Fruit fly (Drosophila melanogaster): ENCODE measurements around the gene cin.

The cin gene

DNA sequence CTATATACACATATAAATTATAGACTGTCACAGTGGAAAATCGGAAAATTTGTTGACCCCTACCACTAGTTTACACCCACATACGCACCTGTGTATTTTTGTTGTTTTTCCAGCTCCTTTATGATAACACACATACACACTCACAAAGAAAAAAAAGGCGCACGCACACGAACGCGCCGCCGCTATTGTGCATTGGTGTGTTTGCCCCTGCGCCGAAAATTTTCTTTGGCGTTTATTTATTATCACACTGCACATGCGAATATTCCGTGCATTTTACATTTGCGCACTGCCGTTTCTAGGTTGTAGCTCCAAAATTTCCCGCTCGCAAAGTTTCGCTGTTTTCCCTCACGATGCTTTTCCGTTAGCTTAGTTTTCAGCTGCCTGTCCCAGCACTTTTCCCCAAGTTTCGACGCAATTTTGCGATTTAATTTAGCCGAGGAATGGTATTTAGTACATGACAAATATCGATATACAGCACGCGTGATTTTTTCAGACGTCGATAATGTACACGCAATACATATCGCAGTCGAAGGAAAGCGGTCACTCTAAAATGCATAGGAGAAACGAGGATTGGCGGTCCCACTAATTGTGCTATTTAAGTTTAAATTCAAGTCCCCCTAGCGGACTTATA lies 23.7 kb downstream of the cin start, which contains the start of the genes CG3777 and ewg (continued):
- no peak for TF ChIP-seq Chrac-16 (GFP tag; optimal IDR thresholded peaks at IDR 0.05)
- peak; percentile 8; the same call in 1 of the 2 replicates for TF ChIP-seq Adf1 (GFP tag; IDR thresholded peaks at IDR 0.05)
- no peak for TF ChIP-seq Fer1 (GFP tag; optimal IDR thresholded peaks at IDR 0.05)
- no peak for TF ChIP-seq CG17361 (GFP tag; IDR thresholded peaks at IDR 0.05)
- no peak for TF ChIP-seq tin (GFP tag; optimal IDR thresholded peaks at IDR 0.05)
- TF ChIP-seq sima (GFP tag; optimal IDR thresholded peaks at IDR 0.05) = no peak
- no peak for TF ChIP-seq CG2678 (tag; optimal IDR thresholded peaks at IDR 0.05)
- TF ChIP-seq corto (GFP tag; optimal IDR thresholded peaks at IDR 0.05) = no peak
- no peak for TF ChIP-seq jigr1 (GFP tag; IDR thresholded peaks at IDR 0.05)
- TF ChIP-seq Ada2b (GFP tag; IDR thresholded peaks at IDR 0.05) = no peak
- TF ChIP-seq Dbx (GFP tag; IDR thresholded peaks at IDR 0.05) = no peak
- no peak for TF ChIP-seq Dfd (GFP tag; optimal IDR thresholded peaks at IDR 0.05)
- TF ChIP-seq cas (GFP tag; IDR thresholded peaks at IDR 0.05) = no peak
- TF ChIP-seq CG8290 (GFP tag; optimal IDR thresholded peaks at IDR 0.05) = peak; percentile 64
- peak in 1 of 2 experiments; percentile 72 for TF ChIP-seq CG8290 (tag; optimal IDR thresholded peaks at IDR 0.05)
- TF ChIP-seq fu2 (GFP tag; optimal IDR thresholded peaks at IDR 0.05) = no peak
- no peak for TF ChIP-seq slou (GFP tag; optimal IDR thresholded peaks at IDR 0.05)
- peak; percentile 92 for TF ChIP-seq sd (tag; optimal IDR thresholded peaks at IDR 0.05)
- TF ChIP-seq gro (GFP tag; optimal IDR thresholded peaks at IDR 0.05) = peak; percentile 22
- peak; percentile 97 for TF ChIP-seq CG16813 (GFP tag; IDR thresholded peaks at IDR 0.05; ENCODE audit: partially characterized antibody)
- TF ChIP-seq Oaz (GFP tag; IDR thresholded peaks at IDR 0.05) = no peak
- TF ChIP-seq ranshi (GFP tag; IDR thresholded peaks at IDR 0.05) = no peak
- no peak for TF ChIP-seq luna (GFP tag; optimal IDR thresholded peaks at IDR 0.05)
- TF ChIP-seq CG10462 (GFP tag; optimal IDR thresholded peaks at IDR 0.05) = no peak
- peak; percentile 96 for TF ChIP-seq sna (GFP tag; IDR thresholded peaks at IDR 0.05; ENCODE audit: partially characterized antibody)
- TF ChIP-seq CG2712 (tag; optimal IDR thresholded peaks at IDR 0.05) = peak; percentile 30
- peak; percentile 79 for TF ChIP-seq Ets97D (GFP tag; optimal IDR thresholded peaks at IDR 0.05)
- no peak for TF ChIP-seq CG10959 (GFP tag; IDR thresholded peaks at IDR 0.05)
- TF ChIP-seq CG7928 (GFP tag; optimal IDR thresholded peaks at IDR 0.05) = no peak
- no peak for TF ChIP-seq CG4404 (GFP tag; IDR thresholded peaks at IDR 0.05)
- TF ChIP-seq CG17186 (GFP tag; optimal IDR thresholded peaks at IDR 0.05) = peak; percentile 76
- TF ChIP-seq Mes4 (GFP tag; optimal IDR thresholded peaks at IDR 0.05) = no peak
- TF ChIP-seq wdn (GFP tag; IDR thresholded peaks at IDR 0.05) = no peak
- TF ChIP-seq CrebB (tag; optimal IDR thresholded peaks at IDR 0.05) = no peak
- TF ChIP-seq Dek (tag; optimal IDR thresholded peaks at IDR 0.05) = no peak
- no peak for TF ChIP-seq ind (GFP tag; optimal IDR thresholded peaks at IDR 0.05)
- no peak for TF ChIP-seq HLH3B (GFP tag; IDR thresholded peaks at IDR 0.05)
- no peak for TF ChIP-seq CG7271 (tag; optimal IDR thresholded peaks at IDR 0.05)
- TF ChIP-seq TFAM (GFP tag; optimal IDR thresholded peaks at IDR 0.05) = no peak
- TF ChIP-seq CG4820 (GFP tag; optimal IDR thresholded peaks at IDR 0.05) = no peak
- TF ChIP-seq Gug (GFP tag; IDR thresholded peaks at IDR 0.05) = no peak
- no peak for TF ChIP-seq CG11560 (tag; IDR thresholded peaks at IDR 0.05)
- no peak for TF ChIP-seq dmrt11E (tag; optimal IDR thresholded peaks at IDR 0.05)
- no peak for TF ChIP-seq tgo (GFP tag; IDR thresholded peaks at IDR 0.05)
- no peak for TF ChIP-seq CG18476 (GFP tag; optimal IDR thresholded peaks at IDR 0.05)
- TF ChIP-seq NC2β (GFP tag; optimal IDR thresholded peaks at IDR 0.05) = no peak
- TF ChIP-seq CG8359 (GFP tag; optimal IDR thresholded peaks at IDR 0.05; ENCODE audit: borderline replicate concordance) = no peak
- no peak for TF ChIP-seq Aef1 (GFP tag; IDR thresholded peaks at IDR 0.05)
- TF ChIP-seq CG6175 (GFP tag; IDR thresholded peaks at IDR 0.05) = no peak
- TF ChIP-seq Elba2 (GFP tag; optimal IDR thresholded peaks at IDR 0.05) = no peak
- peak; percentile 46 for TF ChIP-seq Lhr (GFP tag; optimal IDR thresholded peaks at IDR 0.05)
- peak; percentile 26 for TF ChIP-seq p53 (GFP tag; optimal IDR thresholded peaks at IDR 0.05)
- no peak for TF ChIP-seq aop (GFP tag; IDR thresholded peaks at IDR 0.05)
